Fruit fly (Drosophila melanogaster) whole organism, embryonic: ENCODE results near the gene usp.
A peak's percentile ranks its signal among the peaks of the same experiment; 100 is the strongest.

Experiments
- B-H2 ChIP-seq: fragments of 200-800 bp; sonication (Bioruptor generic); optimal IDR thresholded peaks from 2 replicates; lab custom pipeline; 2018; ENCODE audit warnings: missing biosample characterization, mild to moderate bottlenecking, missing genetic modification characterization
- CG10147 ChIP-seq: fragments of 200-800 bp; sonication (Bioruptor generic); optimal IDR thresholded peaks from 2 replicates; lab custom pipeline; 2019; ENCODE audit warnings: missing biosample characterization, mild to moderate bottlenecking, missing genetic modification characterization, moderate library complexity
- CG1024 ChIP-seq: fragments of 200-800 bp; sonication (Bioruptor generic); IDR thresholded peaks from 2 replicates; pipeline ENCODE4 v1.3.6; 2022; ENCODE audit warnings: missing biosample characterization, missing genetic modification characterization
- CG10366 ChIP-seq: fragments of 200-800 bp; sonication (Bioruptor generic); IDR thresholded peaks from 2 replicates; pipeline ENCODE4 v1.3.6; 2022; ENCODE audit warnings: missing biosample characterization, missing genetic modification characterization
- CG11085 ChIP-seq: fragments of 200-800 bp; sonication (Bioruptor generic); IDR thresholded peaks from 2 replicates; pipeline ENCODE4 v1.3.6; 2022; ENCODE audit warnings: missing biosample characterization, missing genetic modification characterization
- CG1233 ChIP-seq: fragments of 200-800 bp; sonication (Bioruptor generic); optimal IDR thresholded peaks from 4 replicates; lab custom pipeline; 2018; ENCODE audit warnings: missing biosample characterization, mild to moderate bottlenecking, missing genetic modification characterization
- CG13287 ChIP-seq: fragments of 200-800 bp; sonication (Bioruptor generic); IDR thresholded peaks from 2 replicates; pipeline ENCODE4 v1.3.6; 2022; ENCODE audit warnings: missing biosample characterization, missing genetic modification characterization; ENCODE audit not compliant: partially characterized antibody
- CG13424 ChIP-seq: fragments of 200-800 bp; sonication (Bioruptor generic); optimal IDR thresholded peaks from 2 replicates; lab custom pipeline; 2019; ENCODE audit warnings: missing biosample characterization, mild to moderate bottlenecking, missing genetic modification characterization, moderate library complexity
- CG14014 ChIP-seq: fragments of 200-800 bp; sonication (Bioruptor generic); IDR thresholded peaks from 2 replicates; pipeline ENCODE4 v1.3.6; 2022; ENCODE audit warnings: missing biosample characterization, missing genetic modification characterization
- CG18011 ChIP-seq: fragments of 200-800 bp; sonication (Bioruptor generic); optimal IDR thresholded peaks from 2 replicates; lab custom pipeline; 2017; ENCODE audit warnings: missing biosample characterization, missing genetic modification characterization, mild to moderate bottlenecking, moderate library complexity, missing genotype
- CG2202 ChIP-seq: fragments of 200-800 bp; sonication (Bioruptor generic); optimal IDR thresholded peaks from 2 replicates; lab custom pipeline; 2018; ENCODE audit warnings: missing biosample characterization, mild to moderate bottlenecking, missing genetic modification characterization
- CG2678 ChIP-seq: fragments of 200-800 bp; sonication (Bioruptor generic); optimal IDR thresholded peaks from 3 replicates; lab custom pipeline; 2019; ENCODE audit warnings: missing biosample characterization, mild to moderate bottlenecking, missing genetic modification characterization, moderate library complexity
- CG34224 ChIP-seq: fragments of 200-800 bp; sonication (Bioruptor generic); IDR thresholded peaks from 3 replicates; pipeline ENCODE4 v1.3.6; 2022; ENCODE audit warnings: missing biosample characterization, missing genetic modification characterization; ENCODE audit not compliant: partially characterized antibody
- CG34376 ChIP-seq: fragments of 200-800 bp; sonication (Bioruptor generic); optimal IDR thresholded peaks from 2 replicates; lab custom pipeline; 2018; ENCODE audit warnings: missing biosample characterization, mild to moderate bottlenecking, missing genetic modification characterization
- CG4424 ChIP-seq: fragments of 200-800 bp; sonication (Bioruptor generic); optimal IDR thresholded peaks from 3 replicates; lab custom pipeline; 2016; ENCODE audit warnings: missing biosample characterization, missing genetic modification characterization
- CG6654 ChIP-seq: fragments of 200-800 bp; sonication (Bioruptor generic); optimal IDR thresholded peaks from 2 replicates; lab custom pipeline; 2017; ENCODE audit warnings: missing biosample characterization, mild to moderate bottlenecking, missing genetic modification characterization
- CG7786 ChIP-seq: fragments of 200-800 bp; sonication (Bioruptor generic); optimal IDR thresholded peaks from 2 replicates; lab custom pipeline; 2016; ENCODE audit warnings: missing biosample characterization, missing genetic modification characterization
- CG9215 ChIP-seq: fragments of 200-800 bp; sonication (Bioruptor generic); IDR thresholded peaks from 2 replicates; pipeline ENCODE4 v1.3.6; 2022; ENCODE audit warnings: missing biosample characterization, missing genetic modification characterization
- CG9817 ChIP-seq: fragments of 200-800 bp; sonication (Bioruptor generic); optimal IDR thresholded peaks from 2 replicates; lab custom pipeline; 2018; ENCODE audit warnings: missing biosample characterization, mild to moderate bottlenecking, missing genetic modification characterization, moderate library complexity
- CG9932 ChIP-seq: fragments of 200-800 bp; sonication (Bioruptor generic); IDR thresholded peaks from 2 replicates; pipeline ENCODE4 v1.3.6; 2022; ENCODE audit warnings: missing biosample characterization, missing genetic modification characterization
- CrebB ChIP-seq: fragments of 200-800 bp; sonication (Bioruptor generic); optimal IDR thresholded peaks from 3 replicates; lab custom pipeline; 2018; ENCODE audit warnings: missing biosample characterization, mild to moderate bottlenecking, missing genetic modification characterization
- Hr78 ChIP-seq, 2 experiments: fragments of 200-800 bp in 1 of 2; fragments of >200 bp in 1 of 2; sonication (Bioruptor generic) in 1 of 2; optimal IDR thresholded peaks; 2 replicates each; lab custom pipeline; 2017 to 2019; ENCODE audit warnings: missing biosample characterization in 2 of 2, missing genetic modification characterization in 2 of 2, mild to moderate bottlenecking in 1 of 2, moderate library complexity in 1 of 2
- Hsf ChIP-seq: fragments of 200-800 bp; sonication (Bioruptor generic); optimal IDR thresholded peaks from 3 replicates; lab custom pipeline; 2016; ENCODE audit warnings: missing biosample characterization, missing genetic modification characterization
- PHDP ChIP-seq: fragments of 200-800 bp; sonication (Bioruptor generic); optimal IDR thresholded peaks from 3 replicates; lab custom pipeline; 2018; ENCODE audit warnings: missing biosample characterization, mild to moderate bottlenecking, missing genetic modification characterization, moderate library complexity
- Sox102F ChIP-seq: fragments of 200-800 bp; sonication (Bioruptor generic); optimal IDR thresholded peaks from 2 replicates; lab custom pipeline; 2018; ENCODE audit warnings: missing biosample characterization, mild to moderate bottlenecking, missing genetic modification characterization, moderate library complexity
- Xrp1 ChIP-seq: fragments of 200-800 bp; sonication (Bioruptor generic); IDR thresholded peaks from 2 replicates; pipeline ENCODE4 v1.3.6; 2022; ENCODE audit warnings: missing biosample characterization, missing genetic modification characterization
- ab ChIP-seq: fragments of 200-800 bp; sonication (Bioruptor generic); optimal IDR thresholded peaks from 2 replicates; lab custom pipeline; 2016; ENCODE audit warnings: missing biosample characterization, missing genetic modification characterization
- amos ChIP-seq: fragments of 200-800 bp; sonication (Bioruptor generic); IDR thresholded peaks from 2 replicates; pipeline ENCODE4 v1.3.6; 2022; ENCODE audit warnings: missing biosample characterization, missing genetic modification characterization; ENCODE audit not compliant: partially characterized antibody
- bowl ChIP-seq: fragments of 200-800 bp; sonication (Bioruptor generic); IDR thresholded peaks from 2 replicates; pipeline ENCODE4 v1.3.6; 2022; ENCODE audit warnings: missing biosample characterization, missing genetic modification characterization
- fd64A ChIP-seq: fragments of 200-800 bp; sonication (Bioruptor generic); optimal IDR thresholded peaks from 3 replicates; lab custom pipeline; 2018; ENCODE audit warnings: missing biosample characterization, mild to moderate bottlenecking, missing genetic modification characterization
- fd96Cb ChIP-seq: fragments of 200-800 bp; sonication (Bioruptor generic); optimal IDR thresholded peaks from 2 replicates; lab custom pipeline; 2018; ENCODE audit warnings: missing biosample characterization, mild to moderate bottlenecking, missing genetic modification characterization, moderate library complexity
- hkb ChIP-seq, 2 experiments: fragments of 200-800 bp in 1 of 2; fragments of >200 bp in 1 of 2; sonication (Bioruptor generic) in 1 of 2; IDR thresholded peaks in 1 of 2; optimal IDR thresholded peaks in 1 of 2; 2 replicates each; pipeline versions ENCODE4 v1.3.6 to Lab custom; 2017 to 2022; ENCODE audit warnings: missing biosample characterization in 1 of 2, missing genetic modification characterization in 1 of 2
- jigr1 ChIP-seq: fragments of 200-800 bp; sonication (Bioruptor generic); IDR thresholded peaks from 3 replicates; pipeline ENCODE4 v1.3.6; 2022; ENCODE audit warnings: missing biosample characterization, missing genetic modification characterization
- kni ChIP-seq: fragments of 200-800 bp; sonication (Bioruptor generic); optimal IDR thresholded peaks from 3 replicates; lab custom pipeline; 2017; ENCODE audit warnings: mild to moderate bottlenecking, missing biosample characterization, missing genetic modification reagents, missing genetic modification characterization
- lilli ChIP-seq: fragments of 200-800 bp; sonication (Bioruptor generic); optimal IDR thresholded peaks from 3 replicates; lab custom pipeline; 2016; ENCODE audit warnings: missing biosample characterization, missing genetic modification characterization
- pita ChIP-seq: fragments of 200-800 bp; sonication (Bioruptor generic); optimal IDR thresholded peaks from 2 replicates; lab custom pipeline; 2017; ENCODE audit warnings: missing biosample characterization, mild to moderate bottlenecking, missing genetic modification characterization
- prd ChIP-seq, 3 experiments: fragments of >200 bp in 2 of 3; fragments of 200-800 bp in 1 of 3; sonication (Bioruptor generic) in 1 of 3; optimal IDR thresholded peaks in 2 of 3; IDR thresholded peaks in 1 of 3; 2 replicates in 2 of 3; 3 replicates in 1 of 3; pipeline versions ENCODE4 v1.3.6 to Lab custom; 2017 to 2022; ENCODE audit warnings: missing biosample characterization in 1 of 3, missing genetic modification characterization in 1 of 3
- sens-2 ChIP-seq: fragments of 200-800 bp; sonication (Bioruptor generic); IDR thresholded peaks from 2 replicates; pipeline ENCODE4 v1.3.6; 2022; ENCODE audit warnings: missing biosample characterization, missing genetic modification characterization
- sisA ChIP-seq: fragments of 200-800 bp; sonication (Bioruptor generic); IDR thresholded peaks from 2 replicates; pipeline ENCODE4 v1.3.6; 2022; ENCODE audit warnings: missing biosample characterization, missing genetic modification characterization
- sna ChIP-seq: fragments of 200-800 bp; sonication (Bioruptor generic); IDR thresholded peaks from 2 replicates; pipeline ENCODE4 v1.3.6; 2022; ENCODE audit warnings: missing biosample characterization, missing genetic modification characterization; ENCODE audit not compliant: partially characterized antibody
- sqz ChIP-seq: fragments of 200-800 bp; sonication (Bioruptor generic); optimal IDR thresholded peaks from 3 replicates; lab custom pipeline; 2018; ENCODE audit warnings: missing biosample characterization, mild to moderate bottlenecking, missing genetic modification characterization
- sr ChIP-seq: fragments of 200-800 bp; sonication (Bioruptor generic); IDR thresholded peaks from 3 replicates; pipeline ENCODE4 v1.3.6; 2022; ENCODE audit warnings: missing biosample characterization, missing genetic modification characterization
- unc-4 ChIP-seq: fragments of 200-800 bp; sonication (Bioruptor generic); IDR thresholded peaks from 2 replicates; pipeline ENCODE4 v1.3.6; 2022; ENCODE audit warnings: missing biosample characterization, missing genetic modification characterization; ENCODE audit not compliant: partially characterized antibody
- wdn ChIP-seq: fragments of 200-800 bp; sonication (Bioruptor generic); IDR thresholded peaks from 2 replicates; pipeline ENCODE4 v1.3.6; 2022; ENCODE audit warnings: missing biosample characterization, missing genetic modification characterization
- zen2 ChIP-seq: fragments of 200-800 bp; sonication (Bioruptor generic); IDR thresholded peaks from 3 replicates; pipeline ENCODE4 v1.3.6; 2022; ENCODE audit warnings: missing biosample characterization, missing genetic modification characterization; ENCODE audit not compliant: partially characterized antibody
- zfh2 ChIP-seq: fragments of 200-800 bp; sonication (Bioruptor generic); optimal IDR thresholded peaks from 2 replicates; lab custom pipeline; 2016; ENCODE audit warnings: missing biosample characterization, missing genetic modification characterization

Gene usp

DNA sequence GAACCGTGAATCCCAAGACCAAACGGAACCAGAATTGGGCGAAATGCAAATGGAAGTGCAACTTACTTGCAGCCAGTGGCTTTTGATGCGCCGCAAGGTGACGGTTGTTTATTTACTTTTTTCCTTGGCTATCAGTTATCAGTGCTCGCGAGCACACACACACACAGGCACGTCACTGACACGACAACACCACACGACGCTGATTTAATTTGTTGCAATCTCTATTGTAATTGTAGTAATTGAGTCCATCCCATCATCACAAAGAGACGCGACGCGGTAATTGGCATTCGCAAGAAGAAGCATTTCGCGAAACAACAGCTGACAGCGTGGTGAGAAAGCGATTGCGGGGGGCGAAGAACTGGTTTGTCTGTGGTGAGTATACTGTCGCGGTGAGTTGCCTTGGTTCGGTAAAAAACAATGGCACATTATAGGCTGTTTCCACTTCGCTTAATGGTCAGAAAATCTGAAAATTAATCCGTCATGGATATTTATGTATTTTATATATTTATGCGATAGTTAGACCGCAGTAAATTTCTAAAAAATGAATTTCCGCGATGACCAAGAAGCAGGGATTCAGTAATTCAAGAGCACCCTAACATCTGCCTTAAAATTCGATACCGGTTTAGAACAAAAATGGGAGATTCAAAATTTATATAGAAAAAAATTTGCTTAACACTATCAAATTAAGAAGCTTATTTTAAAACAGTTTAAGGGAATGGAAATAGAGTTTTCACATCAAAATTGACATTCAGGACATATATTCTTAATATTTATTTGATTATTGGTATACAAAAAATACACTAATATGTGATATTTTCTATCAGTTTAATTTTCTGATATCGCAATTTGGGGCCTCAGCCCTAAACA is at the start of gene usp, which contains the start of gene Actn (continued):
- TF ChIP-seq CG6654 (no peak), CG9817 (tag; lab: Kevin White, UChicago) (no peak), sens-2 (no peak), CG13287 (GFP tag; lab: Robert Waterston, UW) (peak; percentile 45), ab (no peak), CG34224 (no peak; the same call in 2 of the 3 replicates), sr (no peak), zen2 (GFP tag; lab: Robert Waterston, UW) (no peak), fd96Cb (no peak), CG10147 (no peak), CG10366 (GFP tag; lab: Robert Waterston, UW) (0 out of 2 replicates have a peak, but pooled peaks have one; percentile 17), CG2202 (tag; lab: Kevin White, UChicago) (no peak), Xrp1 (GFP tag; lab: Robert Waterston, UW) (peak; percentile 42; the same call in 1 of the 2 replicates), amos (GFP tag; lab: Robert Waterston, UW) (peak; percentile 10; the same call in 1 of the 2 replicates), hkb (optimal IDR thresholded peaks at IDR 0.05; lab: Kevin White, UChicago) (no peak), hkb (GFP tag; IDR thresholded peaks at IDR 0.05; lab: Robert Waterston, UW) (peak; percentile 31; the same call in 1 of the 2 replicates), sqz (peak; percentile 49), CG2678 (tag; lab: Kevin White, UChicago) (peak; percentile 44), CrebB (tag; lab: Kevin White, UChicago) (no peak), Sox102F (GFP tag; lab: Kevin White, UChicago) (peak; percentile 35), fd64A (GFP tag; lab: Kevin White, UChicago) (no peak), CG9932 (GFP tag; lab: Robert Waterston, UW) (peak; percentile 16; the same call in 1 of the 2 replicates), CG13424 (peak; percentile 33), Hsf (GFP tag; lab: Kevin White, UChicago) (peak; percentile 1), CG14014 (GFP tag; lab: Robert Waterston, UW) (peak; percentile 51; the same call in 1 of the 2 replicates), CG18011 (GFP tag; lab: Kevin White, UChicago) (no peak), sna (GFP tag; lab: Robert Waterston, UW) (no peak), bowl (no peak), CG11085 (no peak), unc-4 (GFP tag; lab: Robert Waterston, UW) (peak; percentile 45), prd (optimal IDR thresholded peaks at IDR 0.05; lab: Kevin White, UChicago) (no peak), prd (GFP tag; IDR thresholded peaks at IDR 0.05; lab: Robert Waterston, UW) (peak; percentile 33; the same call in 1 of the 3 replicates), pita (GFP tag; lab: Kevin White, UChicago) (no peak), jigr1 (GFP tag; lab: Robert Waterston, UW) (no peak), CG34376 (GFP tag; lab: Kevin White, UChicago) (peak; percentile 12), B-H2 (GFP tag; lab: Kevin White, UChicago) (no peak), CG4424 (GFP tag; lab: Kevin White, UChicago) (peak; percentile 45), sisA (GFP tag; lab: Robert Waterston, UW) (no peak), PHDP (peak; percentile 28), CG9215 (GFP tag; lab: Robert Waterston, UW) (no peak), CG1024 (GFP tag; lab: Robert Waterston, UW) (peak; percentile 63), CG7786 (GFP tag; lab: Kevin White, UChicago) (no peak), CG1233 (no peak), wdn (GFP tag; lab: Robert Waterston, UW) (no peak), lilli (peak; percentile 43), Hr78 (GFP tag; optimal IDR thresholded peaks at IDR 0.05; lab: Kevin White, UChicago) (peak in 1 of 2 experiments; percentile 53), kni (GFP tag; lab: Kevin White, UChicago) (no peak), zfh2 (GFP tag; lab: Kevin White, UChicago) (no peak)
